Fruit fly (Drosophila melanogaster) ovary, adult (tissue): ENCODE measurements around the gene SC35.

Experiments used
- CG17801 ChIP-seq: fragments of 200-800 bp; optimal IDR thresholded peaks from 2 replicates; lab custom pipeline; 2019; ENCODE audit warnings: missing biosample characterization, mild to moderate bottlenecking, missing genetic modification characterization, moderate library complexity; ENCODE audit not compliant: partially characterized antibody

The SC35 gene

dm6 chr2L:12434535-12434938 is at the start of gene SC35:
Gene SC35, minus strand, starts transcription at chr2L:12434665.
- TF ChIP-seq CG17801 (GFP tag; lab: Kevin White, UChicago): no peak

dm6 chr2L:12483866-12484554 is 49.5 kb upstream of the SC35 start:
- TF ChIP-seq CG17801 (GFP tag; lab: Kevin White, UChicago): peak; percentile 96

dm6 chr2L:12483519-12483865 is 49.0 kb upstream of the SC35 start:
- TF ChIP-seq CG17801 (GFP tag; lab: Kevin White, UChicago): no peak

- no peak for TF ChIP-seq CG17801 (GFP tag; lab: Kevin White, UChicago)
Observed at dm6 chr2L:12482723-12483342, 48.4 kb upstream of the SC35 start.

- TF ChIP-seq CG17801 (GFP tag; lab: Kevin White, UChicago): peak; percentile 30
Observed at dm6 chr2L:12481758-12482157, 47.3 kb upstream of the SC35 start.

- no peak for TF ChIP-seq CG17801 (GFP tag; lab: Kevin White, UChicago)
Observed at dm6 chr2L:12480846-12481245, 46.4 kb upstream of the SC35 start.

dm6 chr2L:12479994-12480393 is 45.5 kb upstream of the SC35 start:
- peak; percentile 31 for TF ChIP-seq CG17801 (GFP tag; lab: Kevin White, UChicago)

dm6 chr2L:12478494-12478893 is 44.0 kb upstream of the SC35 start:
- TF ChIP-seq CG17801 (GFP tag; lab: Kevin White, UChicago): no peak

- no peak for TF ChIP-seq CG17801 (GFP tag; lab: Kevin White, UChicago)
Observed at dm6 chr2L:12476115-12476514, 41.6 kb upstream of the SC35 start.

- peak; percentile 25 for TF ChIP-seq CG17801 (GFP tag; lab: Kevin White, UChicago)
Observed at dm6 chr2L:12475308-12475707, 40.8 kb upstream of the SC35 start.

- TF ChIP-seq CG17801 (GFP tag; lab: Kevin White, UChicago): no peak
Observed at dm6 chr2L:12474212-12474891, 39.9 kb upstream of the SC35 start.

dm6 chr2L:12473583-12473982 is 39.1 kb upstream of the SC35 start:
- TF ChIP-seq CG17801 (GFP tag; lab: Kevin White, UChicago): no peak

dm6 chr2L:12472988-12473387 is 38.5 kb upstream of the SC35 start:
- no peak for TF ChIP-seq CG17801 (GFP tag; lab: Kevin White, UChicago)

dm6 chr2L:12471937-12472336 is 37.5 kb upstream of the SC35 start:
- no peak for TF ChIP-seq CG17801 (GFP tag; lab: Kevin White, UChicago)

- no peak for TF ChIP-seq CG17801 (GFP tag; lab: Kevin White, UChicago)
Observed at dm6 chr2L:12469235-12469634, 34.8 kb upstream of the SC35 start.

dm6 chr2L:12468813-12469212 is 34.3 kb upstream of the SC35 start:
- TF ChIP-seq CG17801 (GFP tag; lab: Kevin White, UChicago): no peak
